Fruit fly (Drosophila melanogaster): Measurements from ENCODE around the gene MED10.

Gene MED10

dm6 chr3L:16231857-16232256, at the start of gene MED10, which contains the start of gene PDCD-5 (continued):
- no peak for TF ChIP-seq CG2120 (GFP tag; optimal IDR thresholded peaks at IDR 0.05)
- TF ChIP-seq CG17912 (GFP tag; optimal IDR thresholded peaks at IDR 0.05) = peak; percentile 55
- no peak for TF ChIP-seq chinmo (GFP tag; IDR thresholded peaks at IDR 0.05; ENCODE audit: partially characterized antibody)
- peak; percentile 53 for TF ChIP-seq CG15514 (GFP tag; optimal IDR thresholded peaks at IDR 0.05)
- TF ChIP-seq pan (optimal IDR thresholded peaks at IDR 0.05) = no peak
- TF ChIP-seq pan (GFP tag; optimal IDR thresholded peaks at IDR 0.05 in 1 of 2, IDR thresholded peaks at IDR 0.05 in 1 of 2) = no peak
- TF ChIP-seq shn (GFP tag; optimal IDR thresholded peaks at IDR 0.05) = no peak
- 0 out of 2 replicates have a peak, but pooled peaks have one; percentile 28 for TF ChIP-seq bbx (GFP tag; IDR thresholded peaks at IDR 0.05; ENCODE audit: partially characterized antibody)
- peak; percentile 50; the same call in 1 of the 3 replicates for TF ChIP-seq Opbp (GFP tag; IDR thresholded peaks at IDR 0.05; ENCODE audit: partially characterized antibody)
- TF ChIP-seq CG4404 (GFP tag; IDR thresholded peaks at IDR 0.05) = no peak
- TF ChIP-seq CG42726 (GFP tag; IDR thresholded peaks at IDR 0.05; ENCODE audit: partially characterized antibody) = peak; percentile 66; the same call in 1 of the 2 replicates
- TF ChIP-seq ERR (GFP tag; optimal IDR thresholded peaks at IDR 0.05) = peak; percentile 27
- peak; percentile 77 for TF ChIP-seq HmgZ (tag; optimal IDR thresholded peaks at IDR 0.05)

dm6 chr3L:16182633-16183462, 49.0 kb upstream of the MED10 start:
- peak; percentile 60 for TF ChIP-seq grau (tag; optimal IDR thresholded peaks at IDR 0.05)
- no peak for TF ChIP-seq Nf-YC (tag; optimal IDR thresholded peaks at IDR 0.05)
- 0 out of 4 replicates have a peak, but pooled peaks have one; percentile 55 for TF ChIP-seq chinmo (GFP tag; IDR thresholded peaks at IDR 0.05; ENCODE audit: partially characterized antibody)
- 0 out of 2 replicates have a peak, but pooled peaks have one; percentile 26 for TF ChIP-seq seq (GFP tag; IDR thresholded peaks at IDR 0.05)
- no peak for TF ChIP-seq pan (optimal IDR thresholded peaks at IDR 0.05)
- TF ChIP-seq pan (GFP tag; optimal IDR thresholded peaks at IDR 0.05 in 1 of 2, IDR thresholded peaks at IDR 0.05 in 1 of 2) = peak in 1 of 2 experiments; percentile 15
- peak; percentile 8 for TF ChIP-seq CG11504 (tag; optimal IDR thresholded peaks at IDR 0.05)
- no peak for TF ChIP-seq CG7372 (GFP tag; IDR thresholded peaks at IDR 0.05)
- TF ChIP-seq bsh (GFP tag; optimal IDR thresholded peaks at IDR 0.05) = peak in 1 of 2 experiments; percentile 21
- no peak for TF ChIP-seq CG42726 (GFP tag; IDR thresholded peaks at IDR 0.05; ENCODE audit: partially characterized antibody)
- peak; percentile 36 for TF ChIP-seq abd-A (tag; optimal IDR thresholded peaks at IDR 0.05)
- TF ChIP-seq row (GFP tag; IDR thresholded peaks at IDR 0.05) = 0 out of 3 replicates have a peak, but pooled peaks have one; percentile 11
- no peak for TF ChIP-seq CG13424 (tag; optimal IDR thresholded peaks at IDR 0.05)
- TF ChIP-seq CG15696 (tag; optimal IDR thresholded peaks at IDR 0.05) = no peak
- TF ChIP-seq Deaf1 (tag; optimal IDR thresholded peaks at IDR 0.05) = peak; percentile 63
- no peak for TF ChIP-seq Oaz (GFP tag; IDR thresholded peaks at IDR 0.05)
- peak; percentile 11 for TF ChIP-seq Sox102F (GFP tag; optimal IDR thresholded peaks at IDR 0.05)
- 0 out of 3 replicates have a peak, but pooled peaks have one; percentile 7 for TF ChIP-seq ci (GFP tag; IDR thresholded peaks at IDR 0.05)
- peak; percentile 84 for TF ChIP-seq CG12155 (GFP tag; optimal IDR thresholded peaks at IDR 0.05)
- TF ChIP-seq CG18764 (GFP tag; optimal IDR thresholded peaks at IDR 0.05) = no peak
- TF ChIP-seq CG11695 (GFP tag; IDR thresholded peaks at IDR 0.05) = no peak
- TF ChIP-seq rib (GFP tag; IDR thresholded peaks at IDR 0.05) = no peak
- peak; percentile 82 for TF ChIP-seq crol (GFP tag; IDR thresholded peaks at IDR 0.05)
- peak; percentile 50 for TF ChIP-seq cg (GFP tag; optimal IDR thresholded peaks at IDR 0.05)
- TF ChIP-seq pnt (GFP tag; optimal IDR thresholded peaks at IDR 0.05) = no peak
- no peak for TF ChIP-seq insv (GFP tag; optimal IDR thresholded peaks at IDR 0.05)
- TF ChIP-seq phol (tag; optimal IDR thresholded peaks at IDR 0.05) = no peak
- TF ChIP-seq gem (tag; optimal IDR thresholded peaks at IDR 0.05) = peak; percentile 23
- TF ChIP-seq wor (GFP tag; IDR thresholded peaks at IDR 0.05) = no peak
- peak; percentile 9 for TF ChIP-seq CG7556 (GFP tag; optimal IDR thresholded peaks at IDR 0.05)
- peak; percentile 43 for TF ChIP-seq Med (GFP tag)

Data from whole organism, embryonic.